Worm (Caenorhabditis elegans) whole organism, L4 larva: ENCODE data around the gene exos-8.
A peak's percentile ranks its signal among the peaks of the same experiment; 100 is the strongest.

Source experiments
- D1046.2 ChIP-seq: fragments of 200-800 bp; sonication (Bioruptor generic); IDR thresholded peaks from 2 replicates; pipeline ENCODE4 v1.3.6; 2022; ENCODE audit warnings: missing genetic modification characterization, missing compliant biosample characterization
- T20F7.1 ChIP-seq: fragments of 200-800 bp; sonication (Bioruptor generic); optimal IDR thresholded peaks from 2 replicates; lab custom pipeline; 2018; ENCODE audit warnings: mild to moderate bottlenecking, missing genetic modification characterization, missing compliant biosample characterization
- T26A8.4 ChIP-seq: fragments of 200-800 bp; sonication (Bioruptor generic); IDR thresholded peaks from 2 replicates; pipeline ENCODE4 v1.3.6; 2022; ENCODE audit warnings: missing genetic modification characterization, missing compliant biosample characterization
- Y48G9A.11 ChIP-seq: fragments of 200-800 bp; sonication (Bioruptor generic); IDR thresholded peaks from 2 replicates; pipeline ENCODE4 v1.3.6; 2022; ENCODE audit warnings: missing genetic modification reagents, missing genetic modification characterization, missing compliant biosample characterization
- aha-1 ChIP-seq: fragments of 150-350 bp; peaks from one replicate; lab custom pipeline; 2014; ENCODE audit warnings: missing biosample characterization, missing genetic modification characterization
- arid-1 ChIP-seq: fragments of 200-800 bp; sonication (Bioruptor generic); conservative IDR thresholded peaks from 2 replicates; pipeline ENCODE4 v1.3.6; 2022; ENCODE audit warnings: missing genetic modification reagents, missing genetic modification characterization, missing compliant biosample characterization
- attf-4 ChIP-seq: sonication (generic microtip); optimal IDR thresholded peaks from 3 replicates; lab custom pipeline; 2017; ENCODE audit warnings: missing biosample characterization, missing genetic modification characterization
- ceh-20 ChIP-seq: fragments of 200-800 bp; sonication (Bioruptor generic); IDR thresholded peaks from 2 replicates; pipeline ENCODE4 v1.3.6; 2022; ENCODE audit warnings: missing genetic modification reagents, missing genetic modification characterization, missing compliant biosample characterization
- daf-16 ChIP-seq, 3 experiments: sonication (generic microtip); optimal IDR thresholded peaks; 2 replicates each; lab custom pipeline; 2016 to 2017; ENCODE audit warnings: missing genetic modification characterization in 3 of 3, missing genetic modification reagents in 3 of 3, mild to moderate bottlenecking in 2 of 3, missing compliant biosample characterization in 2 of 3, missing biosample characterization in 1 of 3, moderate library complexity in 1 of 3
- dmd-6 ChIP-seq: fragments of 200-800 bp; sonication (Bioruptor generic); IDR thresholded peaks from 2 replicates; pipeline ENCODE4 v1.3.6; 2022; ENCODE audit warnings: missing genetic modification reagents, missing genetic modification characterization, missing compliant biosample characterization
- dve-1 ChIP-seq: sonication (generic microtip); optimal IDR thresholded peaks from 2 replicates; lab custom pipeline; 2017; ENCODE audit warnings: antibody characterized with exemption, mild to moderate bottlenecking, missing genetic modification characterization, missing compliant biosample characterization; ENCODE audit not compliant: insufficient read depth
- fkh-10 ChIP-seq: fragments of 150-350 bp; optimal IDR thresholded peaks from 2 replicates; lab custom pipeline; 2014; ENCODE audit warnings: missing biosample characterization, missing genetic modification reagents, missing genetic modification characterization
- hlh-11 ChIP-seq: fragments of 200-800 bp; sonication (Bioruptor generic); optimal IDR thresholded peaks from 2 replicates; lab custom pipeline; 2018; ENCODE audit warnings: mild to moderate bottlenecking, missing genetic modification characterization, missing compliant biosample characterization
- hlh-30 ChIP-seq: sonication (generic microtip); optimal IDR thresholded peaks from 2 replicates; lab custom pipeline; 2017; ENCODE audit warnings: antibody characterized with exemption, mild to moderate bottlenecking, missing genetic modification characterization, missing compliant biosample characterization; ENCODE audit not compliant: insufficient read depth
- hmg-1.1 ChIP-seq: fragments of 200-800 bp; sonication (Bioruptor generic); IDR thresholded peaks from 2 replicates; pipeline ENCODE4 v1.3.6; 2022; ENCODE audit warnings: missing genetic modification reagents, missing genetic modification characterization, missing compliant biosample characterization
- lin-1 ChIP-seq: fragments of 200-800 bp; sonication (Bioruptor generic); IDR thresholded peaks from 2 replicates; pipeline ENCODE4 v1.3.6; 2022; ENCODE audit warnings: missing genetic modification reagents, missing genetic modification characterization, missing compliant biosample characterization
- lin-15B ChIP-seq: fragments of 150-350 bp; sonication (generic microtip); optimal IDR thresholded peaks from 3 replicates; lab custom pipeline; 2014; ENCODE audit warnings: missing biosample characterization, missing genetic modification characterization
- lin-29 ChIP-seq: fragments of 200-800 bp; sonication (Bioruptor generic); IDR thresholded peaks from 2 replicates; pipeline ENCODE4 v1.3.6; 2022; ENCODE audit warnings: missing genetic modification reagents, missing genetic modification characterization, missing compliant biosample characterization
- lin-39 ChIP-seq: fragments of 150-350 bp; optimal IDR thresholded peaks from 2 replicates; lab custom pipeline; 2014; ENCODE audit warnings: missing biosample characterization, missing genetic modification reagents, missing genetic modification characterization
- lsy-2 ChIP-seq, 2 experiments: fragments of 150-350 bp in 1 of 2; sonication (generic microtip) in 1 of 2; optimal IDR thresholded peaks; 2 replicates each; lab custom pipeline; 2014 to 2017; ENCODE audit warnings: missing biosample characterization in 2 of 2, missing genetic modification characterization in 2 of 2
- mep-1 ChIP-seq: fragments of 150-350 bp; sonication (generic microtip); optimal IDR thresholded peaks from 3 replicates; lab custom pipeline; 2014; ENCODE audit warnings: missing biosample characterization, missing genetic modification characterization
- mxl-2 ChIP-seq: fragments of 200-800 bp; sonication (Bioruptor generic); conservative IDR thresholded peaks from 2 replicates; pipeline ENCODE4 v1.3.6; 2022; ENCODE audit warnings: missing genetic modification reagents, missing genetic modification characterization, missing compliant biosample characterization
- nhr-11 ChIP-seq: fragments of 150-350 bp; optimal IDR thresholded peaks from 2 replicates; lab custom pipeline; 2014; ENCODE audit warnings: missing biosample characterization, missing genetic modification characterization
- nhr-111 ChIP-seq: fragments of 200-800 bp; sonication (Bioruptor generic); optimal IDR thresholded peaks from 2 replicates; lab custom pipeline; 2018; ENCODE audit warnings: mild to moderate bottlenecking, missing genetic modification characterization, missing compliant biosample characterization
- nhr-28 ChIP-seq: fragments of 150-350 bp; optimal IDR thresholded peaks from 2 replicates; lab custom pipeline; 2014; ENCODE audit warnings: missing biosample characterization, missing genetic modification characterization
- nhr-48 ChIP-seq: sonication (generic microtip); optimal IDR thresholded peaks from 2 replicates; lab custom pipeline; 2016; ENCODE audit warnings: mild to moderate bottlenecking, missing genetic modification characterization, missing compliant biosample characterization
- pha-4 ChIP-seq, 2 experiments: fragments of 150-350 bp in 1 of 2; fragments of 200-800 bp in 1 of 2; sonication (Bioruptor generic) in 1 of 2; IDR thresholded peaks in 1 of 2; optimal IDR thresholded peaks in 1 of 2; 2 replicates each; pipeline versions ENCODE4 v1.3.6 to Lab custom; 2014 to 2022; ENCODE audit warnings: missing genetic modification characterization in 2 of 2, missing genetic modification reagents in 2 of 2, missing biosample characterization in 1 of 2, missing compliant biosample characterization in 1 of 2
- php-3 ChIP-seq: fragments of 200-800 bp; sonication (Bioruptor generic); IDR thresholded peaks from 2 replicates; pipeline ENCODE4 v1.3.6; 2022; ENCODE audit warnings: missing genetic modification reagents, missing genetic modification characterization, missing compliant biosample characterization
- pqm-1 ChIP-seq: sonication (generic microtip); optimal IDR thresholded peaks from 2 replicates; lab custom pipeline; 2017; ENCODE audit warnings: missing biosample characterization, missing genetic modification characterization
- snpc-4 ChIP-seq: fragments of 150-350 bp; optimal IDR thresholded peaks from 2 replicates; lab custom pipeline; 2014; ENCODE audit warnings: missing biosample characterization, missing genetic modification characterization
- unc-62 ChIP-seq, 3 experiments: fragments of 150-350 bp in 1 of 3; sonication (generic microtip); optimal IDR thresholded peaks in 2 of 3; peaks in 1 of 3; 1 replicate in 1 of 3; 2 replicates in 2 of 3; lab custom pipeline; 2014 to 2017; ENCODE audit warnings: missing biosample characterization in 3 of 3, missing genetic modification characterization in 3 of 3, missing genetic modification reagents in 3 of 3, missing genotype in 1 of 3
- zag-1 ChIP-seq: fragments of 150-350 bp; optimal IDR thresholded peaks from 2 replicates; lab custom pipeline; 2014; ENCODE audit warnings: missing biosample characterization, missing genetic modification characterization

Gene exos-8

ce11 chrII:6695388-6695787 is 46.1 kb upstream of the exos-8 start, which contains the start of gene C18H9.5:
TSS of gene C18H9.5 (minus strand) at chrII:6695566.
- TF ChIP-seq T26A8.4 (GFP tag; lab: Robert Waterston, UW) (no peak), dmd-6 (GFP tag; lab: Robert Waterston, UW) (0 out of 2 replicates have a peak, but pooled peaks have one; percentile 8), hlh-30 (tag; lab: Kevin White, UChicago) (peak; percentile 52), unc-62 (GFP tag; optimal IDR thresholded peaks at IDR 0.05 in 1 of 2; lab: Kevin White, UChicago) (peak in 1 of 2 experiments; percentile 6), unc-62 (tag; optimal IDR thresholded peaks at IDR 0.05; lab: Kevin White, UChicago) (no peak), zag-1 (tag; lab: Kevin White, UChicago) (no peak), nhr-111 (GFP tag; lab: Kevin White, UChicago) (no peak)

ce11 chrII:6698784-6699183 is 42.7 kb upstream of the exos-8 start, which contains the start of gene C18H9.1:
TSS of gene C18H9.1 (plus strand) at chrII:6699084.
- TF ChIP-seq hlh-30 (tag; lab: Kevin White, UChicago), result no peak
- TF ChIP-seq attf-4, result no peak
- TF ChIP-seq lin-39 (tag; lab: Kevin White, UChicago), result no peak
- no peak for TF ChIP-seq pqm-1 (tag; lab: Kevin White, UChicago)
- no peak for TF ChIP-seq zag-1 (tag; lab: Kevin White, UChicago)

- TF ChIP-seq mxl-2 (no peak), hmg-1.1 (GFP tag; lab: Robert Waterston, UW) (no peak), pha-4 (GFP tag; IDR thresholded peaks at IDR 0.05; lab: Robert Waterston, UW) (no peak), pha-4 (tag; optimal IDR thresholded peaks at IDR 0.05; lab: Kevin White, UChicago) (no peak), lin-15B (tag; lab: Kevin White, UChicago) (no peak), fkh-10 (no peak), pqm-1 (tag; lab: Kevin White, UChicago) (peak; percentile 73), arid-1 (GFP tag; lab: Robert Waterston, UW) (no peak), mep-1 (tag; lab: Kevin White, UChicago) (no peak), Y48G9A.11 (GFP tag; lab: Robert Waterston, UW) (no peak), snpc-4 (tag; lab: Kevin White, UChicago) (no peak), lin-1 (GFP tag; lab: Robert Waterston, UW) (peak; percentile 77), nhr-28 (tag; lab: Kevin White, UChicago) (peak; percentile 83), dve-1 (tag; lab: Kevin White, UChicago) (peak; percentile 80), php-3 (peak; percentile 79), dmd-6 (GFP tag; lab: Robert Waterston, UW) (peak; percentile 91), nhr-48 (tag; lab: Kevin White, UChicago) (peak; percentile 57), T20F7.1 (GFP tag; lab: Kevin White, UChicago) (peak; percentile 1), hlh-11 (tag; lab: Kevin White, UChicago) (peak; percentile 58)
These were observed 40.0 kb upstream of the exos-8 start, which contains the start of gene C18H9.6 for ce11 chrII:6701497-6701896. TSS of gene C18H9.6 (minus strand) at chrII:6701625.

ce11 chrII:6705593-6706228 is 35.8 kb upstream of the exos-8 start, which contains the start of gene rpy-1:
TSS of gene rpy-1 (minus strand) at chrII:6705643.
- TF ChIP-seq unc-62 (GFP tag; optimal IDR thresholded peaks at IDR 0.05 in 1 of 2; lab: Kevin White, UChicago) (peak in 1 of 2 experiments; percentile 97), unc-62 (tag; optimal IDR thresholded peaks at IDR 0.05; lab: Kevin White, UChicago) (no peak), hlh-30 (tag; lab: Kevin White, UChicago) (peak; percentile 20), ceh-20 (0 out of 2 replicates have a peak, but pooled peaks have one; percentile 28), lin-29 (GFP tag; lab: Robert Waterston, UW) (no peak), daf-16 (GFP tag; optimal IDR thresholded peaks at IDR 0.05; lab: Kevin White, UChicago) (peak in 1 of 2 experiments; percentile 87), daf-16 (tag; optimal IDR thresholded peaks at IDR 0.05; lab: Kevin White, UChicago) (no peak), lsy-2 (tag; optimal IDR thresholded peaks at IDR 0.05; lab: Kevin White, UChicago) (peak in 1 of 2 experiments; percentile 29), nhr-11 (tag; lab: Kevin White, UChicago) (peak; percentile 43), hlh-11 (tag; lab: Kevin White, UChicago) (peak; percentile 9), D1046.2 (GFP tag; lab: Robert Waterston, UW) (no peak), pqm-1 (tag; lab: Kevin White, UChicago) (no peak), aha-1 (no peak)
